Worm (Caenorhabditis elegans) whole organism, L3 larva: ENCODE measurements around the gene T05C12.9.

Experiments
- ama-1 ChIP-seq: fragments of 150-350 bp; optimal IDR thresholded peaks from 2 replicates; lab custom pipeline; 2018
- egl-27 ChIP-seq: sonication (generic microtip); optimal IDR thresholded peaks from 4 replicates; lab custom pipeline; 2017; ENCODE audit warnings: missing biosample characterization, missing genetic modification reagents, missing genetic modification characterization
- elt-3 ChIP-seq, 3 experiments: fragments of 150-350 bp in 1 of 3; sonication (generic microtip) in 2 of 3; optimal IDR thresholded peaks; 2 replicates in 2 of 3; 4 replicates in 1 of 3; lab custom pipeline; 2014 to 2017; ENCODE audit warnings: missing biosample characterization in 3 of 3, missing genetic modification characterization in 3 of 3
- fkh-10 ChIP-seq: sonication (generic microtip); optimal IDR thresholded peaks from 2 replicates; lab custom pipeline; 2017; ENCODE audit warnings: missing biosample characterization, missing genetic modification reagents, missing genetic modification characterization
- fos-1 ChIP-seq: fragments of 150-350 bp; optimal IDR thresholded peaks from 2 replicates; lab custom pipeline; 2014; ENCODE audit warnings: missing biosample characterization, missing genetic modification characterization
- lin-39 ChIP-seq: fragments of 150-350 bp; optimal IDR thresholded peaks from 2 replicates; lab custom pipeline; 2018; ENCODE audit warnings: missing biosample characterization, missing genetic modification reagents, missing genetic modification characterization
- nhr-25 ChIP-seq: sonication (generic microtip); optimal IDR thresholded peaks from 2 replicates; lab custom pipeline; 2017; ENCODE audit warnings: missing biosample characterization, missing genetic modification characterization
- unc-62 ChIP-seq: fragments of 150-350 bp; sonication (generic microtip); optimal IDR thresholded peaks from 4 replicates; lab custom pipeline; 2014; ENCODE audit warnings: missing biosample characterization, missing genetic modification reagents, missing genetic modification characterization

- no peak for TF ChIP-seq elt-3 (tag; optimal IDR thresholded peaks at IDR 0.05; lab: Kevin White, UChicago)
- no peak for TF ChIP-seq ama-1 (lab: Kevin White, UChicago)
- TF ChIP-seq fkh-10: no peak
- no peak for TF ChIP-seq unc-62 (GFP tag; lab: Kevin White, UChicago)
- no peak for TF ChIP-seq nhr-25 (tag; lab: Kevin White, UChicago)
- TF ChIP-seq lin-39 (tag; lab: Kevin White, UChicago): no peak
- TF ChIP-seq fos-1 (tag; lab: Kevin White, UChicago): no peak
- no peak for TF ChIP-seq egl-27
These were observed 16.4 kb upstream of the T05C12.9 start, which contains the start of gene M110.8 for ce11 chrII:8209476-8209875.
